Fruit fly (Drosophila melanogaster): ENCODE results near the gene CG14391.

Gene CG14391

DNA sequence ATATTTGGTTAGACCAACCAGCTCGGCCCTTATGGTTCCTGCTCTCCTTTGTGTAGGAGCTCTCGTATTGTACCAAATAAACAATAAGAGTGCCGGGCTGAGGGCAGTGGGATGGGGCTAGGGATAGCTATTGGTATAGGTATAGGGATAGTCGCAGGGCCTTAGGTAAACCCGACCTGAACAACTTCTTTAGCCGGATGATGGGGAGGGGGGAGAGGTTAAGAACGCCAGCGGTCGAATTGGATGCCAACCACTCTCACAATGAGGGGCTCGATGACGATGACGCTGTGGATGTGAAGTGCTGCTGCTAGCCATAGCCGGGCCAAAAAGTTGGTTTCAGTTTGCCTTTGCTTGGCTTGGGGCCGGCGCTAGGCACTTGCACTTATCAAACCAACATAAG lies 47.3 kb downstream of the CG14391 start:
- TF ChIP-seq CG16779 (GFP tag; IDR thresholded peaks at IDR 0.05): no peak
- no peak for TF ChIP-seq onecut (GFP tag; IDR thresholded peaks at IDR 0.05)
- TF ChIP-seq CG13894 (tag; optimal IDR thresholded peaks at IDR 0.05): peak; percentile 61
- TF ChIP-seq CG8290 (GFP tag; optimal IDR thresholded peaks at IDR 0.05): no peak
- TF ChIP-seq CG8290 (tag; optimal IDR thresholded peaks at IDR 0.05): peak in 1 of 2 experiments; percentile 5
- TF ChIP-seq shn (GFP tag; optimal IDR thresholded peaks at IDR 0.05): no peak
- TF ChIP-seq crol (GFP tag; IDR thresholded peaks at IDR 0.05): peak; percentile 63
- no peak for TF ChIP-seq oc (tag; optimal IDR thresholded peaks at IDR 0.05)
- TF ChIP-seq ci (GFP tag; IDR thresholded peaks at IDR 0.05): 0 out of 3 replicates have a peak, but pooled peaks have one; percentile 16
- TF ChIP-seq emc (GFP tag; optimal IDR thresholded peaks at IDR 0.05): no peak
- no peak for TF ChIP-seq Tbp (GFP tag; optimal IDR thresholded peaks at IDR 0.05)
- no peak for TF ChIP-seq CG10959 (GFP tag; IDR thresholded peaks at IDR 0.05)
- no peak for TF ChIP-seq HHEX (GFP tag; optimal IDR thresholded peaks at IDR 0.05)
- TF ChIP-seq sob (GFP tag; IDR thresholded peaks at IDR 0.05): no peak
- no peak for TF ChIP-seq HLHmδ (GFP tag; optimal IDR thresholded peaks at IDR 0.05)
- TF ChIP-seq tna (GFP tag; IDR thresholded peaks at IDR 0.05; ENCODE audit: partially characterized antibody): no peak
- no peak for TF ChIP-seq CG6791 (GFP tag; IDR thresholded peaks at IDR 0.05; ENCODE audit: partially characterized antibody)
- no peak for TF ChIP-seq lmd (GFP tag; IDR thresholded peaks at IDR 0.05)
- no peak for TF ChIP-seq Dad (GFP tag; optimal IDR thresholded peaks at IDR 0.05)
- no peak for TF ChIP-seq CG6854 (GFP tag; optimal IDR thresholded peaks at IDR 0.05)
- TF ChIP-seq ken (GFP tag; IDR thresholded peaks at IDR 0.05): 0 out of 3 replicates have a peak, but pooled peaks have one; percentile 13
- TF ChIP-seq Dp (GFP tag; optimal IDR thresholded peaks at IDR 0.05): no peak

dm6 chr3R:12646926-12647325 lies 47.7 kb downstream of the CG14391 start:
- TF ChIP-seq CG10431 (GFP tag; optimal IDR thresholded peaks at IDR 0.05) (no peak), lov (optimal IDR thresholded peaks at IDR 0.05) (no peak), lov (GFP tag; IDR thresholded peaks at IDR 0.05) (no peak), Awh (GFP tag; IDR thresholded peaks at IDR 0.05) (no peak), CG15696 (tag; optimal IDR thresholded peaks at IDR 0.05) (no peak), CG9932 (GFP tag; IDR thresholded peaks at IDR 0.05) (no peak), ash1 (GFP tag; optimal IDR thresholded peaks at IDR 0.05) (no peak), CG2129 (GFP tag; IDR thresholded peaks at IDR 0.05; ENCODE audit: partially characterized antibody) (no peak), grn (GFP tag; optimal IDR thresholded peaks at IDR 0.05) (peak; percentile 66)

DNA sequence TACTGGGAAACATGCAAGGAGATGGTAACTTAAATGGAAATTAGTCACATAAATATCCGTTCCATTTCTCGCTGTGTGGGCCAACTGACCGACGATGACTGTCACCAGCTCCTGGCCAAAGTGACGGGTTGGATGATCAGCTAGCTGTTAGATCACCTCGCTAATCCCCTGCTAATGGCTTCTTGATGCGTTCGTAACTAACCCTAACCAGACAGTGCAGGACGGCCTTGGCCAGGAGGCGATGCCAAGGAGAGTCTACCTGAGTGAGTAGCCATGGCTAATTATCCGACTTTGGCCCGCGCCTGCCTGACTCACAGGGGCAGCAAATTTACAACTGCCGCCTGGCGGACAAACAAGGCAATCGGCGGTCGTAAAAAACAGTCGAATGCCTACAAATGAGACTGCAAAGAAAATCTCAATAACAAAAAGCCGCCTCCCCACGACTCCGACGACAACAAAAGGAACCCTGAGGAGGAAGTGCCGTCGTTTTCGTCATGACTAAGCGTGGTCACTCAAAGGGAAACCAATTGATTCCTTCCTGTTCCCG lies 48.8 kb downstream of the CG14391 start:
- TF ChIP-seq tll (GFP tag; optimal IDR thresholded peaks at IDR 0.05) (peak in 1 of 2 experiments; percentile 95), dmrt11E (tag; optimal IDR thresholded peaks at IDR 0.05) (no peak), chinmo (GFP tag; IDR thresholded peaks at IDR 0.05; ENCODE audit: partially characterized antibody) (no peak), Med (GFP tag) (peak; percentile 46), CG14050 (GFP tag; IDR thresholded peaks at IDR 0.05) (no peak), Ets65A (GFP tag) (peak; percentile 88), chm (GFP tag; IDR thresholded peaks at IDR 0.05) (no peak), CG10366 (GFP tag; IDR thresholded peaks at IDR 0.05) (no peak), zen (tag; optimal IDR thresholded peaks at IDR 0.05) (peak; percentile 99), CG10979 (tag; optimal IDR thresholded peaks at IDR 0.05) (no peak), D (optimal IDR thresholded peaks at IDR 0.05) (peak; percentile 80), D (GFP tag; optimal IDR thresholded peaks at IDR 0.05) (no peak), lov (optimal IDR thresholded peaks at IDR 0.05) (no peak), lov (GFP tag; IDR thresholded peaks at IDR 0.05) (no peak), Eip74EF (GFP tag; optimal IDR thresholded peaks at IDR 0.05) (no peak), cad (GFP tag; optimal IDR thresholded peaks at IDR 0.05) (peak; percentile 93), TFAM (GFP tag; optimal IDR thresholded peaks at IDR 0.05) (no peak), ci (GFP tag; IDR thresholded peaks at IDR 0.05) (0 out of 3 replicates have a peak, but pooled peaks have one; percentile 6), CG8290 (GFP tag; optimal IDR thresholded peaks at IDR 0.05) (no peak), CG8290 (tag; optimal IDR thresholded peaks at IDR 0.05) (no peak), sr (GFP tag; IDR thresholded peaks at IDR 0.05) (no peak), HLH4C (GFP tag; IDR thresholded peaks at IDR 0.05; ENCODE audit: partially characterized antibody) (no peak), CG12155 (GFP tag; optimal IDR thresholded peaks at IDR 0.05) (no peak), Lim3 (GFP tag; IDR thresholded peaks at IDR 0.05) (no peak)
